Worm (Caenorhabditis elegans): ENCODE data around the gene dhs-23.

The dhs-23 gene

DNA sequence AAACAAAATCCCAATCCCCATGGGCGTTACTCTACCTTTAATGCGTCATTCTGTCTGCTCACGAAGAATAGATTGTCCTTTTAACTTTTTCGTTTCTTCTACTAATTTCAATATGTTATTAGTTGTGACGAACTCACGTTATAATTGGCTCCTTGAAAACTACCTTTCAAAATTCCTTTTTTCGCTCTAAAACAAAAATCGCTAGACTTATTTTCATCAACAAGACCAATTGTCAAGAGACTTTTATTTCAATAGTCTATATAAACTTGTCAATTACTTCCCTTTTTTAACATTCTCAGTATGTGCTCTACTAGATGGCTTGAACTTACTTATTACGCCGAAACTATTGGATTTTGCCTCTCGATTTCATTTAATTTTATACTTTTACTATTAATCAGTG lies 3.7 kb downstream of the dhs-23 start, which contains the start of gene str-102:
TSS of gene str-102 (plus strand) at position 301 of the 400 bp plus-strand sequence.
- TF ChIP-seq R02D3.7 (tag; optimal IDR thresholded peaks at IDR 0.05) (no peak), ces-1 (GFP tag; optimal IDR thresholded peaks at IDR 0.05) (no peak), dmd-9 (GFP tag; IDR thresholded peaks at IDR 0.05) (no peak), lim-7 (GFP tag; IDR thresholded peaks at IDR 0.05) (no peak), set-16 (GFP tag; IDR thresholded peaks at IDR 0.05) (no peak), nhr-111 (GFP tag; optimal IDR thresholded peaks at IDR 0.05) (no peak), F10B5.3 (tag; optimal IDR thresholded peaks at IDR 0.05) (no peak), mxl-3 (GFP tag; optimal IDR thresholded peaks at IDR 0.05) (no peak), dmd-6 (GFP tag; IDR thresholded peaks at IDR 0.05) (no peak), Y48G9A.11 (GFP tag; IDR thresholded peaks at IDR 0.05) (no peak), tag-97 (GFP tag; IDR thresholded peaks at IDR 0.05) (no peak), nhr-237 (tag; optimal IDR thresholded peaks at IDR 0.05) (no peak), nhr-10 (tag; optimal IDR thresholded peaks at IDR 0.05) (no peak), lin-29 (GFP tag; IDR thresholded peaks at IDR 0.05) (no peak), saeg-2 (GFP tag; IDR thresholded peaks at IDR 0.05) (no peak), dpl-1 (GFP tag; optimal IDR thresholded peaks at IDR 0.05) (no peak), mep-1 (tag; optimal IDR thresholded peaks at IDR 0.05) (no peak), lin-38 (GFP tag; IDR thresholded peaks at IDR 0.05) (no peak), dmd-8 (GFP tag; IDR thresholded peaks at IDR 0.05) (no peak), daf-19 (GFP tag; conservative IDR thresholded peaks at IDR 0.05) (no peak)

ce11 chrV:15388820-15389384 lies 7.9 kb downstream of the dhs-23 start, which contains the start of gene srh-170:
srh-170 (minus strand) TSS chrV:15388870.
- TF ChIP-seq R02D3.7 (tag; optimal IDR thresholded peaks at IDR 0.05) (no peak), php-3 (GFP tag; IDR thresholded peaks at IDR 0.05) (0 out of 2 replicates have a peak, but pooled peaks have one; percentile 24)

DNA sequence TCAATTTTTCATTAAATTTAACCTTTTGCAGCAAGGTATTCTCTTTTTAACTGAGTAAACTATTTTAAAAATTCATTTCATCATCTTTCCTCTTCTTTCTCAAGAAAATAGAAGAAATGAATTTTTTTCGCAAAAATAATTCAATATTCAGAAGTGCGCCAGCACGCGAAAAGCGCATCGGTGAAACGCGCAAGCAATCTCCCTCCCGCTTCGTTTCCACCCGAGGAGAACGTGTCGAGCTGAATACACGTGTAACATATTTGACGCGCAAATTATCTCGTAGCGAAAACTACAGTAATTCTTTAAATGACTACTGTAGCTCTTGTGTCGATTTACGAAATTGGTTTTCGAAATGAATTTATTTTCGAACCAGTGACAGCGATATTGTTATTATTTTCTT lies 11.0 kb downstream of the dhs-23 start:
- TF ChIP-seq lin-38 (GFP tag; IDR thresholded peaks at IDR 0.05): peak; percentile 53
- no peak for TF ChIP-seq ceh-44 (GFP tag; IDR thresholded peaks at IDR 0.05)

- TF ChIP-seq set-16 (GFP tag; IDR thresholded peaks at IDR 0.05) (no peak), rbr-2 (tag; optimal IDR thresholded peaks at IDR 0.05) (no peak), gei-8 (GFP tag; optimal IDR thresholded peaks at IDR 0.05) (no peak), nhr-6 (tag; optimal IDR thresholded peaks at IDR 0.05) (peak; percentile 71), ceh-82 (tag; optimal IDR thresholded peaks at IDR 0.05) (no peak), hif-1 (tag; optimal IDR thresholded peaks at IDR 0.05) (no peak), dpl-1 (GFP tag; optimal IDR thresholded peaks at IDR 0.05) (peak; percentile 66), lin-38 (GFP tag; IDR thresholded peaks at IDR 0.05) (peak; percentile 54), tag-97 (GFP tag; IDR thresholded peaks at IDR 0.05) (no peak)
Measured at ce11 chrV:15394906-15395305, 13.9 kb downstream of the dhs-23 start, which contains the start of gene T06E6.1. T06E6.1 (minus strand) TSS chrV:15394961.

DNA sequence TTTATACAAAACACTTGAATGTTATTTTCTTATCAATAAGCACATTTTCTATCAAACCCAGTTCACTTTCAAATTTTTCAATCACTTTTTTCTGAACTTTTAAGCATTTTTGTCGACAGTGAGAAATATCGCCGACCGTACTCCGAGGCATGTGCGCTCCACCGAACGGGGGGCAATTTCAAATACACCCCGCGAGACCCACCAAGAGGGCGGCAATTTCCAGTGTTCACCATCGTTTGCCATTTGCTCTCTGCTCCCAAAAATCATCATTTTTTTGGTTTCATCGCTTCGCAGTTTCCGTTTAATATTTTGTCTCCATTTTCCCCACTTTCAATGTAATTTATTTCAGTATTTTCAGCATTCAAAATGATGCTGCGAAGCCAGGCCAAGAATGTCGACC lies 14.3 kb downstream of the dhs-23 start, which contains the start of gene cyb-3:
TSS of gene cyb-3 (plus strand) at position 350 of the 400 bp plus-strand sequence.
- no peak for TF ChIP-seq daf-19 (GFP tag; conservative IDR thresholded peaks at IDR 0.05)
- TF ChIP-seq lin-38 (GFP tag; IDR thresholded peaks at IDR 0.05): peak; percentile 90
- TF ChIP-seq Y48G9A.11 (GFP tag; IDR thresholded peaks at IDR 0.05): 0 out of 2 replicates have a peak, but pooled peaks have one; percentile 32
- TF ChIP-seq jun-1 (tag; optimal IDR thresholded peaks at IDR 0.05): no peak
- TF ChIP-seq D1046.2 (GFP tag; IDR thresholded peaks at IDR 0.05): no peak
- TF ChIP-seq unc-62 (GFP tag; optimal IDR thresholded peaks at IDR 0.05 in 1 of 2): no peak
- no peak for TF ChIP-seq unc-62 (tag; optimal IDR thresholded peaks at IDR 0.05)
- TF ChIP-seq dmd-9 (GFP tag; IDR thresholded peaks at IDR 0.05): no peak
- TF ChIP-seq lin-39 (tag; optimal IDR thresholded peaks at IDR 0.05): no peak
- TF ChIP-seq nhr-42 (GFP tag; IDR thresholded peaks at IDR 0.05): no peak
- peak; percentile 30 for TF ChIP-seq unc-130 (GFP tag; optimal IDR thresholded peaks at IDR 0.05)
- TF ChIP-seq pha-4 (GFP tag; IDR thresholded peaks at IDR 0.05): no peak
- TF ChIP-seq pha-4 (tag; optimal IDR thresholded peaks at IDR 0.05): no peak

All from whole organism, L4 larva.